Fruit fly (Drosophila melanogaster): ENCODE data around the gene nan.

dm6 chr3L:14202318-14202717, 12.9 kb upstream of the nan start:
- no peak for TF ChIP-seq psq (optimal IDR thresholded peaks at IDR 0.05)
- no peak for TF ChIP-seq pan (optimal IDR thresholded peaks at IDR 0.05)
- no peak for TF ChIP-seq usp (GFP tag; optimal IDR thresholded peaks at IDR 0.05)

Measured in whole organism.